Fruit fly (Drosophila melanogaster): Measurements from ENCODE around the gene CG5793.

The CG5793 gene

dm6 chr3R:21151090-21151870 lies 23.9 kb downstream of the CG5793 start:
- no peak for TF ChIP-seq CG6854 (GFP tag; optimal IDR thresholded peaks at IDR 0.05)
- no peak for TF ChIP-seq spab (GFP tag; optimal IDR thresholded peaks at IDR 0.05)
- peak; percentile 43 for TF ChIP-seq CG8632 (GFP tag; optimal IDR thresholded peaks at IDR 0.05)
- TF ChIP-seq Lpt (GFP tag; optimal IDR thresholded peaks at IDR 0.05) = peak; percentile 5
- peak; percentile 5 for TF ChIP-seq Ets21C (GFP tag; optimal IDR thresholded peaks at IDR 0.05)
- TF ChIP-seq CG6163 (GFP tag; IDR thresholded peaks at IDR 0.05) = 0 out of 3 replicates have a peak, but pooled peaks have one; percentile 15
- TF ChIP-seq acj6 (GFP tag; optimal IDR thresholded peaks at IDR 0.05) = peak; percentile 43
- no peak for TF ChIP-seq lz (GFP tag; optimal IDR thresholded peaks at IDR 0.05)
- no peak for TF ChIP-seq CG8319 (GFP tag; optimal IDR thresholded peaks at IDR 0.05)
- peak; percentile 62; the same call in 1 of the 3 replicates for TF ChIP-seq eg (GFP tag; IDR thresholded peaks at IDR 0.05)
- peak; percentile 73 for TF ChIP-seq CG15336 (GFP tag; IDR thresholded peaks at IDR 0.05)
- no peak for TF ChIP-seq CG4318 (GFP tag; optimal IDR thresholded peaks at IDR 0.05)
- peak; percentile 30 for TF ChIP-seq Hr39 (GFP tag; optimal IDR thresholded peaks at IDR 0.05)
- TF ChIP-seq topi (GFP tag; optimal IDR thresholded peaks at IDR 0.05) = peak; percentile 23
- TF ChIP-seq vri (GFP tag; optimal IDR thresholded peaks at IDR 0.05) = peak; percentile 35
- TF ChIP-seq Sox15 (GFP tag; optimal IDR thresholded peaks at IDR 0.05) = no peak
- no peak for TF ChIP-seq fd59A (GFP tag; optimal IDR thresholded peaks at IDR 0.05)
- TF ChIP-seq fkh (GFP tag; optimal IDR thresholded peaks at IDR 0.05) = no peak
- TF ChIP-seq Eip78C (GFP tag) = peak; percentile 55
- no peak for TF ChIP-seq fd85E (GFP tag; optimal IDR thresholded peaks at IDR 0.05)
- TF ChIP-seq CG6808 (GFP tag; optimal IDR thresholded peaks at IDR 0.05) = no peak
- TF ChIP-seq OdsH (GFP tag; optimal IDR thresholded peaks at IDR 0.05) = peak; percentile 45
- TF ChIP-seq Eip93F (GFP tag; optimal IDR thresholded peaks at IDR 0.05) = no peak
- peak; percentile 8 for TF ChIP-seq Sox102F (GFP tag; optimal IDR thresholded peaks at IDR 0.05)
- TF ChIP-seq dsx (GFP tag; optimal IDR thresholded peaks at IDR 0.05; ENCODE audit: poor library complexity, severe bottlenecking) = no peak
- peak; percentile 32 for TF ChIP-seq CG32006 (GFP tag; optimal IDR thresholded peaks at IDR 0.05)
- no peak for TF ChIP-seq CG10631 (GFP tag; optimal IDR thresholded peaks at IDR 0.05)
- peak; percentile 44; the same call in 1 of the 2 replicates for TF ChIP-seq CG11294 (GFP tag; IDR thresholded peaks at IDR 0.05)
- peak; percentile 23 for TF ChIP-seq achi (GFP tag; optimal IDR thresholded peaks at IDR 0.05)
- TF ChIP-seq Blimp-1 (GFP tag; optimal IDR thresholded peaks at IDR 0.05) = no peak
- peak; percentile 4 for TF ChIP-seq CG3032 (tag; optimal IDR thresholded peaks at IDR 0.05)
- no peak for TF ChIP-seq CG7368 (GFP tag; optimal IDR thresholded peaks at IDR 0.05)
- no peak for TF ChIP-seq cyc (GFP tag; optimal IDR thresholded peaks at IDR 0.05)
- no peak for TF ChIP-seq salr (GFP tag; optimal IDR thresholded peaks at IDR 0.05)
- TF ChIP-seq Smox (GFP tag; optimal IDR thresholded peaks at IDR 0.05) = peak; percentile 41
- TF ChIP-seq CG8119 (GFP tag; IDR thresholded peaks at IDR 0.05) = peak; percentile 52; the same call in 2 of the 3 replicates
- TF ChIP-seq CG1621 (tag; optimal IDR thresholded peaks at IDR 0.05) = no peak
- peak; percentile 9 for TF ChIP-seq CG34406 (GFP tag; optimal IDR thresholded peaks at IDR 0.05)
- peak; percentile 57 for TF ChIP-seq esn (GFP tag; optimal IDR thresholded peaks at IDR 0.05)
- TF ChIP-seq CG9139 (GFP tag; optimal IDR thresholded peaks at IDR 0.05) = no peak
- TF ChIP-seq pdm3 (GFP tag; optimal IDR thresholded peaks at IDR 0.05) = peak; percentile 27
- TF ChIP-seq svp (GFP tag) = peak; percentile 54
- TF ChIP-seq ss (GFP tag; optimal IDR thresholded peaks at IDR 0.05) = no peak
- TF ChIP-seq Gug (GFP tag; IDR thresholded peaks at IDR 0.05) = peak; percentile 65; the same call in 1 of the 2 replicates
- no peak for TF ChIP-seq CG10669 (GFP tag; optimal IDR thresholded peaks at IDR 0.05)
- TF ChIP-seq CG11762 (GFP tag; optimal IDR thresholded peaks at IDR 0.05; ENCODE audit: insufficient read depth) = no peak
- peak; percentile 48 for TF ChIP-seq CG31627 (GFP tag; optimal IDR thresholded peaks at IDR 0.05)
- TF ChIP-seq CG11902 (GFP tag; optimal IDR thresholded peaks at IDR 0.05) = no peak
- peak; percentile 13 for TF ChIP-seq Sox14 (GFP tag; optimal IDR thresholded peaks at IDR 0.05)
- TF ChIP-seq Hr4 (GFP tag; optimal IDR thresholded peaks at IDR 0.05) = peak; percentile 58

Data from whole organism, prepupa.